Worm (Caenorhabditis elegans): Measurements from ENCODE around the gene mdt-11.

ce11 chrIII:4986790-4987259 lies 34.2 kb upstream of the mdt-11 start, which contains the start of the genes C27F2.10 and wdr-60:
- no peak for TF ChIP-seq rcor-1 (GFP tag; IDR thresholded peaks at IDR 0.05)
- TF ChIP-seq snpc-4 (GFP tag; optimal IDR thresholded peaks at IDR 0.05) = no peak
- TF ChIP-seq snpc-4 (tag; optimal IDR thresholded peaks at IDR 0.05) = no peak
- TF ChIP-seq unc-130 (GFP tag; optimal IDR thresholded peaks at IDR 0.05) = no peak
